Fruit fly (Drosophila melanogaster): ENCODE results near the gene CG7246.

The CG7246 gene

dm6 chrX:9042457-9043045, 38.3 kb downstream of the CG7246 start (continued):
- TF ChIP-seq tll (GFP tag; optimal IDR thresholded peaks at IDR 0.05) (peak in 1 of 2 experiments; percentile 82), run (tag; optimal IDR thresholded peaks at IDR 0.05) (no peak), so (GFP tag; IDR thresholded peaks at IDR 0.05) (no peak), CG18599 (GFP tag; optimal IDR thresholded peaks at IDR 0.05) (peak; percentile 16), B-H1 (GFP tag; IDR thresholded peaks at IDR 0.05) (no peak; the same call in 2 of the 3 replicates), bbx (GFP tag; IDR thresholded peaks at IDR 0.05; ENCODE audit: partially characterized antibody) (0 out of 2 replicates have a peak, but pooled peaks have one; percentile 34), bcd (GFP tag; optimal IDR thresholded peaks at IDR 0.05) (no peak), Chrac-16 (GFP tag; optimal IDR thresholded peaks at IDR 0.05) (peak; percentile 13), usp (GFP tag; optimal IDR thresholded peaks at IDR 0.05) (no peak), dan (GFP tag; IDR thresholded peaks at IDR 0.05) (no peak), tin (GFP tag; optimal IDR thresholded peaks at IDR 0.05) (no peak), az2 (GFP tag; optimal IDR thresholded peaks at IDR 0.05) (peak; percentile 17), CG4282 (GFP tag; optimal IDR thresholded peaks at IDR 0.05) (no peak), Xrp1 (GFP tag; IDR thresholded peaks at IDR 0.05) (peak; percentile 53), unc-4 (GFP tag; IDR thresholded peaks at IDR 0.05; ENCODE audit: partially characterized antibody) (no peak), gcm2 (GFP tag; optimal IDR thresholded peaks at IDR 0.05) (no peak)

dm6 chrX:9041789-9042456, 38.9 kb downstream of the CG7246 start:
- TF ChIP-seq fd102C (GFP tag; optimal IDR thresholded peaks at IDR 0.05) (no peak), cato (GFP tag; optimal IDR thresholded peaks at IDR 0.05; ENCODE audit: borderline replicate concordance) (peak; percentile 3), Hmx (GFP tag; optimal IDR thresholded peaks at IDR 0.05) (no peak), ash1 (GFP tag; optimal IDR thresholded peaks at IDR 0.05) (no peak), chm (GFP tag; IDR thresholded peaks at IDR 0.05) (no peak), ac (GFP tag; optimal IDR thresholded peaks at IDR 0.05) (no peak), ssp (GFP tag; IDR thresholded peaks at IDR 0.05) (no peak; the same call in 1 of the 2 replicates), CG14965 (GFP tag; optimal IDR thresholded peaks at IDR 0.05; ENCODE audit: borderline replicate concordance) (no peak), ken (GFP tag; IDR thresholded peaks at IDR 0.05) (peak; percentile 43; the same call in 1 of the 3 replicates), pros (GFP tag; optimal IDR thresholded peaks at IDR 0.05) (no peak), CG3163 (GFP tag; optimal IDR thresholded peaks at IDR 0.05) (no peak), CG17186 (GFP tag; optimal IDR thresholded peaks at IDR 0.05) (no peak), psq (GFP tag; optimal IDR thresholded peaks at IDR 0.05) (no peak), exex (tag; optimal IDR thresholded peaks at IDR 0.05) (no peak), Rfx (GFP tag; IDR thresholded peaks at IDR 0.05) (peak; percentile 7; the same call in 1 of the 2 replicates), CG13894 (tag; optimal IDR thresholded peaks at IDR 0.05) (no peak), unc-4 (GFP tag; IDR thresholded peaks at IDR 0.05; ENCODE audit: partially characterized antibody) (no peak), HLH3B (GFP tag; IDR thresholded peaks at IDR 0.05) (0 out of 2 replicates have a peak, but pooled peaks have one; percentile 44), schlank (tag; optimal IDR thresholded peaks at IDR 0.05) (no peak), Pdp1 (GFP tag; optimal IDR thresholded peaks at IDR 0.05) (peak in 1 of 2 experiments; percentile 53), Ets97D (GFP tag; optimal IDR thresholded peaks at IDR 0.05) (peak; percentile 6), HLH4C (GFP tag; IDR thresholded peaks at IDR 0.05; ENCODE audit: partially characterized antibody) (no peak), Trl (optimal IDR thresholded peaks at IDR 0.05) (no peak), Trl (GFP tag; optimal IDR thresholded peaks at IDR 0.05) (no peak), br (optimal IDR thresholded peaks at IDR 0.05) (no peak), Fer1 (GFP tag; optimal IDR thresholded peaks at IDR 0.05) (no peak), NFAT (GFP tag; IDR thresholded peaks at IDR 0.05) (no peak), CG7963 (GFP tag; IDR thresholded peaks at IDR 0.05; ENCODE audit: partially characterized antibody) (no peak), zfh1 (GFP tag; IDR thresholded peaks at IDR 0.05) (0 out of 3 replicates have a peak, but pooled peaks have one; percentile 50), chif (GFP tag; optimal IDR thresholded peaks at IDR 0.05) (peak; percentile 21 to 57), CG12391 (tag; optimal IDR thresholded peaks at IDR 0.05) (peak; percentile 55), caup (GFP tag; optimal IDR thresholded peaks at IDR 0.05; ENCODE audit: severe bottlenecking) (no peak), CG2712 (tag; optimal IDR thresholded peaks at IDR 0.05) (peak; percentile 71)
